Fruit fly (Drosophila melanogaster) whole organism: ENCODE measurements around the gene CG32264.

ENCODE experiments used
- CG8478 ChIP-seq: fragments of >200 bp; optimal IDR thresholded peaks from 2 replicates; lab custom pipeline; 2018; ENCODE audit warnings: inconsistent platforms
- Dll ChIP-seq: fragments of >200 bp; optimal IDR thresholded peaks from 2 replicates; lab custom pipeline; 2017
- EcR ChIP-seq, 2 experiments: fragments of >200 bp; optimal IDR thresholded peaks; 2 replicates each; lab custom pipeline; 2017; ENCODE audit warnings: missing biosample characterization in 2 of 2, missing genetic modification characterization in 2 of 2, missing genetic modification reagents in 2 of 2
- pan ChIP-seq: fragments of >200 bp; optimal IDR thresholded peaks from 2 replicates; lab custom pipeline; 2017
- psq ChIP-seq: fragments of >200 bp; optimal IDR thresholded peaks from 2 replicates; lab custom pipeline; 2017

DNA sequence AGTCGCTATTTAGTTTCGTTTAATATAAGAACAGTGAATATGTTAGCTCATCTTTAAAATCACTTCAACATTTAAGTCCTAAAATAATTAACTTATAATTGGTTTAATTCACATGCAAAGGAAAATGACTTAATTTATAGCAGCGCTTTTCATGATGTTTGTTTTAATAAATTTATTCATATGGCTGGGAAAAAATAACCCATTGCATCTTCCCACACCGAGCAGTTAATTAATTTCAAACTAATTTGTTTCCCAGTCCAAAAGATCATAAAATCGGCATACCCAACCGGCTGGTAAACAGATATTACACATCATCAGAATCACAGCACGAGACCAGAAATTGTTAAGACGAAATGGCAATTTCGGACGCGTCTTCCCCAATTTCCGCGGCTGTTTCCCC is 35.4 kb downstream of the CG32264 start:
- TF ChIP-seq EcR (GFP tag; optimal IDR thresholded peaks at IDR 0.05; lab: Kevin White, UChicago) (no peak), pan (lab: Kevin White, UChicago) (no peak), psq (lab: Kevin White, UChicago) (no peak), Dll (lab: Kevin White, UChicago) (no peak), CG8478 (lab: Kevin White, UChicago) (no peak)
